Worm (Caenorhabditis elegans): ENCODE data around the gene ZK666.14.

The ZK666.14 gene

DNA sequence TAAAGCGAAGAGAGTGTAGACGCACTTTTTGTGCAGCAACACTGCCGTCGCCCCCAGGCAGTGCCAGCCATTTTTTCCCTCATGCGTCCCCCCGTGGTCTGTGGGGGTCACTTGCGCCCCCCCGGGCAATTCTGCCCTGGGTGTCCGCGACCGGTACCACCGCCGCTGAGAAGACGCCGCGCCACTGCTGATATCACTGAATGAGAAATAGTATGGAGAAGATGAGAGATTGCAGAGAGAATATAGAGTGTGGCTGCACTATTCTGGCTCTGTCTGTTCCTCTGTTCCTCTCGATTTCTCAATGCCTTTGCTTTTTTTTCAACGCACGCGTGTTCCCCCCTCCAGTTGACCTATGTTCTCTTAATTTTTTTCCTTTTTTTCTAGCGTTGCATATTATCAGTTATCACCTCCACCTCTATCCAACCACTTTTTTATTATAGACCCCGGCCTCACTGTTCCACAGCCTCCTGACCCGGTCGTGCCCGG is 33.1 kb downstream of the ZK666.14 start, which contains the start of gene mab-10 (continued):
- TF ChIP-seq daf-16 (GFP tag; optimal IDR thresholded peaks at IDR 0.05) (peak in 1 of 2 experiments; percentile 26), daf-16 (tag; optimal IDR thresholded peaks at IDR 0.05) (peak; percentile 40), nhr-48 (tag; optimal IDR thresholded peaks at IDR 0.05) (peak; percentile 20), set-16 (GFP tag; IDR thresholded peaks at IDR 0.05) (peak; percentile 98), T26A8.4 (GFP tag; IDR thresholded peaks at IDR 0.05) (0 out of 2 replicates have a peak, but pooled peaks have one; percentile 47), pqm-1 (tag; optimal IDR thresholded peaks at IDR 0.05) (peak; percentile 15), spr-1 (tag; optimal IDR thresholded peaks at IDR 0.05) (no peak), cey-2 (tag; optimal IDR thresholded peaks at IDR 0.05; ENCODE audit: borderline replicate concordance, insufficient read depth) (no peak), nhr-111 (GFP tag; optimal IDR thresholded peaks at IDR 0.05) (no peak), mxl-2 (GFP tag; conservative IDR thresholded peaks at IDR 0.05) (no peak), ceh-28 (tag; optimal IDR thresholded peaks at IDR 0.05) (no peak), nhr-41 (GFP tag; IDR thresholded peaks at IDR 0.05) (no peak), rbr-2 (tag; optimal IDR thresholded peaks at IDR 0.05) (peak; percentile 52), daf-8 (GFP tag; IDR thresholded peaks at IDR 0.05) (no peak), skn-1 (tag; optimal IDR thresholded peaks at IDR 0.05) (no peak), madf-5 (GFP tag; IDR thresholded peaks at IDR 0.05) (0 out of 4 replicates have a peak, but pooled peaks of 1 of the 2 experiments have one; percentile 25), aly-2 (tag; optimal IDR thresholded peaks at IDR 0.05) (no peak), hmg-1.1 (GFP tag; IDR thresholded peaks at IDR 0.05) (peak; percentile 78), mes-2 (tag; optimal IDR thresholded peaks at IDR 0.05; ENCODE audit: poor library complexity, severe bottlenecking) (peak; percentile 55), hlh-30 (tag; optimal IDR thresholded peaks at IDR 0.05; ENCODE audit: insufficient read depth) (peak; percentile 85), zag-1 (tag; optimal IDR thresholded peaks at IDR 0.05) (no peak), mep-1 (tag; optimal IDR thresholded peaks at IDR 0.05) (peak; percentile 64), dmd-8 (GFP tag; IDR thresholded peaks at IDR 0.05) (no peak), gei-8 (GFP tag; optimal IDR thresholded peaks at IDR 0.05) (peak; percentile 20), F37D6.2 (tag; optimal IDR thresholded peaks at IDR 0.05) (peak; percentile 17)

DNA sequence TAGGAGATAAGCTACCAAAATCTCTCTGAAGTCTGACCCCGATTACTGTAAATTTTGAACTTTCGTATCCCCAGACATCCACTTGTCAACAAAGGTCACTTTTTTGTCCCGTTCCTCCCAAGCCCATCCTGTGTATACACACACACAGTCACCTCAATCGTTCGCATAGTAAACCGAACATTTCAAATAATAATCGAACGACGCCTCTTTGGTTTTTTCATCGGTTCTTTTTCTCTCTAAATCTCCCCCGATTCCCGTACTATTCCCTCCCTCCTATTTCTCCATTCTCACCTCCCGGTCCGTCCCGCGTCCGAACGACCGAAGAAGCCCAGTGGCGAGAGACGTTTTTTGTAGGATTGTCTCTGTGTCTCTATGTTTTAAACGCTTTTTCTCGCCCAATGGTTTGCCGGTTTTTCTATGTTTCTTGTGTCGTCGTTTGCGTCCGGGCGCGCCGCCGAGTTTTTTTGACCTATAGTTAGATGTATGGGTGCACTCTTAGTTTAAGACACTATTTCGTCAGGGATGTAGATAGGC is 34.7 kb downstream of the ZK666.14 start:
- TF ChIP-seq lsy-2 (tag; optimal IDR thresholded peaks at IDR 0.05) (peak in 1 of 2 experiments; percentile 28), nhr-6 (tag; optimal IDR thresholded peaks at IDR 0.05) (peak; percentile 33), spr-1 (tag; optimal IDR thresholded peaks at IDR 0.05) (peak; percentile 30), nhr-77 (tag; optimal IDR thresholded peaks at IDR 0.05) (no peak), fkh-10 (GFP tag; optimal IDR thresholded peaks at IDR 0.05) (no peak), D1046.2 (GFP tag; IDR thresholded peaks at IDR 0.05) (no peak), ceh-28 (tag; optimal IDR thresholded peaks at IDR 0.05) (no peak), lir-3 (tag; optimal IDR thresholded peaks at IDR 0.05) (no peak), hlh-30 (tag; optimal IDR thresholded peaks at IDR 0.05; ENCODE audit: insufficient read depth) (peak; percentile 4), T20F7.1 (GFP tag; optimal IDR thresholded peaks at IDR 0.05) (no peak), zfp-2 (tag; optimal IDR thresholded peaks at IDR 0.05) (no peak), T26A8.4 (GFP tag; IDR thresholded peaks at IDR 0.05) (no peak; the same call in 1 of the 2 replicates), snpc-4 (tag; optimal IDR thresholded peaks at IDR 0.05) (no peak), nhr-10 (tag; optimal IDR thresholded peaks at IDR 0.05) (no peak), nhr-76 (tag; optimal IDR thresholded peaks at IDR 0.05) (no peak), nhr-48 (tag; optimal IDR thresholded peaks at IDR 0.05) (peak; percentile 74), mdl-1 (tag; optimal IDR thresholded peaks at IDR 0.05) (peak in 1 of 2 experiments; percentile 58), rbr-2 (tag; optimal IDR thresholded peaks at IDR 0.05) (peak; percentile 27), F10B5.3 (tag; optimal IDR thresholded peaks at IDR 0.05) (no peak), dmd-6 (GFP tag; IDR thresholded peaks at IDR 0.05) (0 out of 2 replicates have a peak, but pooled peaks have one; percentile 24), unc-62 (GFP tag; optimal IDR thresholded peaks at IDR 0.05 in 1 of 2) (no peak), unc-62 (tag; optimal IDR thresholded peaks at IDR 0.05) (no peak), pha-4 (GFP tag; IDR thresholded peaks at IDR 0.05) (no peak), pha-4 (tag; optimal IDR thresholded peaks at IDR 0.05) (peak; percentile 86), php-3 (GFP tag; IDR thresholded peaks at IDR 0.05) (no peak), jun-1 (tag; optimal IDR thresholded peaks at IDR 0.05) (no peak), mep-1 (tag; optimal IDR thresholded peaks at IDR 0.05) (peak; percentile 34), zag-1 (tag; optimal IDR thresholded peaks at IDR 0.05) (no peak), hlh-11 (tag; optimal IDR thresholded peaks at IDR 0.05) (peak; percentile 78), sdz-12 (GFP tag; optimal IDR thresholded peaks at IDR 0.05) (no peak), zip-2 (tag; optimal IDR thresholded peaks at IDR 0.05) (no peak), spr-3 (GFP tag; optimal IDR thresholded peaks at IDR 0.05) (no peak), ztf-11 (tag; optimal IDR thresholded peaks at IDR 0.05) (no peak)

Measured in whole organism, L4 larva.